Worm (Caenorhabditis elegans) whole organism, L1 larva: Measurements from ENCODE around the gene ZK418.13.

Source experiments
- C04F5.9 ChIP-seq: sonication (generic microtip); optimal IDR thresholded peaks from 2 replicates; lab custom pipeline; 2016; ENCODE audit warnings: missing genetic modification characterization, missing compliant biosample characterization
- C16A3.4 ChIP-seq: fragments of 150-350 bp; optimal IDR thresholded peaks from 2 replicates; lab custom pipeline; 2014; ENCODE audit warnings: missing biosample characterization, missing genetic modification characterization
- C34B4.2 ChIP-seq: sonication (generic microtip); optimal IDR thresholded peaks from 2 replicates; lab custom pipeline; 2017; ENCODE audit warnings: mild to moderate bottlenecking, missing genetic modification characterization, missing compliant biosample characterization
- aly-2 ChIP-seq: fragments of 150-350 bp; optimal IDR thresholded peaks from 2 replicates; lab custom pipeline; 2014; ENCODE audit warnings: missing biosample characterization, missing genetic modification characterization
- ama-1 ChIP-seq: fragments of 150-350 bp; optimal IDR thresholded peaks from 2 replicates; lab custom pipeline; 2014
- blmp-1 ChIP-seq: fragments of 150-350 bp; optimal IDR thresholded peaks from 2 replicates; lab custom pipeline; 2014; ENCODE audit warnings: missing biosample characterization, missing genetic modification characterization
- ceh-63 ChIP-seq: fragments of 200-800 bp; sonication (Bioruptor generic); optimal IDR thresholded peaks from 2 replicates; lab custom pipeline; 2018; ENCODE audit warnings: mild to moderate bottlenecking, missing genetic modification characterization, missing compliant biosample characterization
- ceh-88 ChIP-seq: fragments of 200-800 bp; sonication (Bioruptor generic); IDR thresholded peaks from 2 replicates; pipeline ENCODE4 v1.3.6; 2022; ENCODE audit warnings: missing genetic modification characterization, missing compliant biosample characterization
- ceh-90 ChIP-seq: sonication (generic microtip); optimal IDR thresholded peaks from 2 replicates; lab custom pipeline; 2016; ENCODE audit warnings: missing genetic modification characterization, missing compliant biosample characterization
- ces-1 ChIP-seq: fragments of 150-350 bp; optimal IDR thresholded peaks from 2 replicates; lab custom pipeline; 2014; ENCODE audit warnings: missing biosample characterization, missing genetic modification reagents, missing genetic modification characterization
- dpl-1 ChIP-seq, 3 experiments: fragments of 150-350 bp in 2 of 3; sonication (generic microtip) in 1 of 3; optimal IDR thresholded peaks; 2 replicates each; lab custom pipeline; 2014 to 2017; ENCODE audit warnings: missing biosample characterization in 3 of 3, missing genetic modification characterization in 3 of 3, missing genetic modification reagents in 3 of 3
- dsc-1 ChIP-seq: sonication (generic microtip); optimal IDR thresholded peaks from 2 replicates; lab custom pipeline; 2016; ENCODE audit warnings: mild to moderate bottlenecking, missing genetic modification characterization, missing compliant biosample characterization
- efl-1 ChIP-seq, 4 experiments: fragments of 150-350 bp; optimal IDR thresholded peaks in 3 of 4; peaks in 1 of 4; 1 replicate in 1 of 4; 2 replicates in 3 of 4; lab custom pipeline; 2014; ENCODE audit warnings: missing biosample characterization in 2 of 4, missing genetic modification characterization in 2 of 4, missing genetic modification reagents in 2 of 4
- egl-13 ChIP-seq: sonication (generic microtip); optimal IDR thresholded peaks from 2 replicates; lab custom pipeline; 2016; ENCODE audit warnings: missing genotype, missing genetic modification reagents, missing genetic modification characterization, missing compliant biosample characterization
- egl-27 ChIP-seq, 2 experiments: fragments of 150-350 bp in 1 of 2; sonication (generic microtip); optimal IDR thresholded peaks; 3 replicates each; lab custom pipeline; 2017 to 2018; ENCODE audit warnings: missing biosample characterization in 2 of 2, missing genetic modification characterization in 2 of 2, missing genetic modification reagents in 2 of 2
- elt-3 ChIP-seq, 6 experiments: fragments of 150-350 bp in 1 of 6; sonication (generic microtip); optimal IDR thresholded peaks; 2 replicates each; lab custom pipeline; 2017 to 2018; ENCODE audit warnings: missing biosample characterization in 6 of 6, missing genetic modification characterization in 6 of 6, inconsistent platforms in 1 of 6
- fkh-10 ChIP-seq: sonication (generic microtip); optimal IDR thresholded peaks from 2 replicates; lab custom pipeline; 2017; ENCODE audit warnings: missing biosample characterization, missing genetic modification reagents, missing genetic modification characterization
- fkh-8 ChIP-seq: sonication (generic microtip); optimal IDR thresholded peaks from 2 replicates; lab custom pipeline; 2016; ENCODE audit warnings: mild to moderate bottlenecking, missing genetic modification characterization, missing compliant biosample characterization
- fos-1 ChIP-seq: fragments of 150-350 bp; optimal IDR thresholded peaks from 2 replicates; lab custom pipeline; 2014; ENCODE audit warnings: missing biosample characterization, missing genetic modification characterization
- hlh-17 ChIP-seq: fragments of 200-800 bp; sonication (Bioruptor generic); optimal IDR thresholded peaks from 2 replicates; lab custom pipeline; 2018; ENCODE audit warnings: missing genetic modification characterization, mild to moderate bottlenecking, missing compliant biosample characterization, moderate library complexity, borderline replicate concordance
- irx-1 ChIP-seq: sonication (generic microtip); optimal IDR thresholded peaks from 2 replicates; lab custom pipeline; 2016; ENCODE audit warnings: missing genetic modification characterization, missing compliant biosample characterization
- isw-1 ChIP-seq: fragments of 200-800 bp; sonication (Bioruptor generic); IDR thresholded peaks from 2 replicates; pipeline ENCODE4 v1.3.6; 2022; ENCODE audit warnings: missing genetic modification characterization, missing compliant biosample characterization
- jun-1 ChIP-seq: fragments of 150-350 bp; optimal IDR thresholded peaks from 2 replicates; lab custom pipeline; 2014; ENCODE audit warnings: missing biosample characterization, missing genetic modification reagents, missing genetic modification characterization
- lin-14 ChIP-seq: fragments of 200-800 bp; sonication (Bioruptor generic); optimal IDR thresholded peaks from 2 replicates; lab custom pipeline; 2018; ENCODE audit warnings: mild to moderate bottlenecking, missing genetic modification characterization, moderate library complexity, missing compliant biosample characterization
- lin-35 ChIP-seq, 2 experiments: fragments of 150-350 bp; optimal IDR thresholded peaks; 2 replicates each; lab custom pipeline; 2014; ENCODE audit warnings: missing biosample characterization in 2 of 2, missing genetic modification characterization in 2 of 2, missing genetic modification reagents in 2 of 2
- mef-2 ChIP-seq: fragments of 150-350 bp; optimal IDR thresholded peaks from 2 replicates; lab custom pipeline; 2014; ENCODE audit warnings: missing biosample characterization, missing genetic modification characterization
- mep-1 ChIP-seq: fragments of 150-350 bp; optimal IDR thresholded peaks from 2 replicates; lab custom pipeline; 2014; ENCODE audit warnings: missing biosample characterization, missing genetic modification characterization
- nhr-11 ChIP-seq: fragments of 150-350 bp; optimal IDR thresholded peaks from 2 replicates; lab custom pipeline; 2014; ENCODE audit warnings: missing biosample characterization, missing genetic modification characterization
- nhr-12 ChIP-seq: sonication (generic microtip); optimal IDR thresholded peaks from 2 replicates; lab custom pipeline; 2017; ENCODE audit warnings: missing biosample characterization, missing genetic modification characterization
- nhr-19 ChIP-seq: fragments of 200-800 bp; sonication (Bioruptor generic); conservative IDR thresholded peaks from 2 replicates; pipeline ENCODE4 v1.3.6; 2022; ENCODE audit warnings: missing genetic modification characterization, missing compliant biosample characterization
- nhr-237 ChIP-seq: fragments of 150-350 bp; optimal IDR thresholded peaks from 2 replicates; lab custom pipeline; 2014; ENCODE audit warnings: missing biosample characterization, missing genetic modification characterization
- nhr-47 ChIP-seq: sonication (generic microtip); optimal IDR thresholded peaks from 2 replicates; lab custom pipeline; 2016; ENCODE audit warnings: mild to moderate bottlenecking, missing genetic modification characterization, moderate library complexity, missing compliant biosample characterization
- nhr-85 ChIP-seq: sonication (generic microtip); peaks from one replicate; lab custom pipeline; 2016; ENCODE audit warnings: missing genetic modification characterization, inconsistent platforms, missing compliant biosample characterization
- nhr-90 ChIP-seq: sonication (generic microtip); optimal IDR thresholded peaks from 2 replicates; lab custom pipeline; 2016; ENCODE audit warnings: mild to moderate bottlenecking, missing genetic modification characterization, missing compliant biosample characterization; ENCODE audit not compliant: poor library complexity
- pag-3 ChIP-seq: sonication (generic microtip); optimal IDR thresholded peaks from 2 replicates; lab custom pipeline; 2017; ENCODE audit warnings: missing genetic modification characterization, mild to moderate bottlenecking, missing compliant biosample characterization, antibody characterized with exemption, borderline replicate concordance; ENCODE audit not compliant: insufficient read depth
- pax-3 ChIP-seq: fragments of 200-800 bp; sonication (Bioruptor generic); optimal IDR thresholded peaks from 2 replicates; lab custom pipeline; 2018; ENCODE audit warnings: mild to moderate bottlenecking, missing genetic modification characterization, moderate library complexity, missing compliant biosample characterization
- rnt-1 ChIP-seq: sonication (generic microtip); optimal IDR thresholded peaks from 2 replicates; lab custom pipeline; 2016; ENCODE audit warnings: mild to moderate bottlenecking, missing genetic modification characterization, moderate library complexity, missing compliant biosample characterization
- skn-1 ChIP-seq: fragments of 150-350 bp; optimal IDR thresholded peaks from 2 replicates; lab custom pipeline; 2014; ENCODE audit warnings: missing biosample characterization, missing genetic modification characterization
- snpc-4 ChIP-seq: fragments of 150-350 bp; optimal IDR thresholded peaks from 2 replicates; lab custom pipeline; 2014; ENCODE audit warnings: missing biosample characterization, missing genetic modification characterization
- snu-23 ChIP-seq: sonication (generic microtip); optimal IDR thresholded peaks from 2 replicates; lab custom pipeline; 2016; ENCODE audit warnings: missing genetic modification characterization, missing compliant biosample characterization
- sox-4 ChIP-seq: sonication (generic microtip); optimal IDR thresholded peaks from 2 replicates; lab custom pipeline; 2016; ENCODE audit warnings: missing genetic modification characterization, missing compliant biosample characterization
- sptf-1 ChIP-seq: fragments of 150-350 bp; optimal IDR thresholded peaks from 2 replicates; lab custom pipeline; 2014; ENCODE audit warnings: missing biosample characterization, missing genetic modification characterization
- swsn-7 ChIP-seq: sonication (generic microtip); optimal IDR thresholded peaks from 2 replicates; lab custom pipeline; 2016; ENCODE audit warnings: missing genetic modification characterization, missing compliant biosample characterization
- tbx-2 ChIP-seq: sonication (generic microtip); optimal IDR thresholded peaks from 2 replicates; lab custom pipeline; 2016; ENCODE audit warnings: missing genetic modification characterization, missing compliant biosample characterization
- unc-130 ChIP-seq: fragments of 150-350 bp; optimal IDR thresholded peaks from 2 replicates; lab custom pipeline; 2017; ENCODE audit warnings: missing biosample characterization, missing genetic modification characterization, inconsistent platforms
- unc-30 ChIP-seq: sonication (generic microtip); optimal IDR thresholded peaks from 2 replicates; lab custom pipeline; 2017; ENCODE audit warnings: missing biosample characterization, missing genetic modification characterization
- unc-62 ChIP-seq: fragments of 150-350 bp; optimal IDR thresholded peaks from 2 replicates; lab custom pipeline; 2014; ENCODE audit warnings: missing biosample characterization, missing genetic modification reagents, missing genetic modification characterization
- unc-86 ChIP-seq: sonication (generic microtip); optimal IDR thresholded peaks from 2 replicates; lab custom pipeline; 2016; ENCODE audit warnings: missing genetic modification characterization, missing compliant biosample characterization
- xbp-1 ChIP-seq: sonication (generic microtip); optimal IDR thresholded peaks from 2 replicates; lab custom pipeline; 2016; ENCODE audit warnings: missing genetic modification characterization, missing compliant biosample characterization
- zip-4 ChIP-seq: fragments of 200-800 bp; sonication (Bioruptor generic); optimal IDR thresholded peaks from 2 replicates; lab custom pipeline; 2018; ENCODE audit warnings: mild to moderate bottlenecking, missing genetic modification characterization, moderate library complexity, missing compliant biosample characterization
- ztf-11 ChIP-seq, 2 experiments: sonication (generic microtip); optimal IDR thresholded peaks; 2 replicates each; lab custom pipeline; 2016 to 2017; ENCODE audit warnings: missing genetic modification characterization in 2 of 2, missing biosample characterization in 1 of 2, missing compliant biosample characterization in 1 of 2
- ztf-4 ChIP-seq: fragments of 150-350 bp; optimal IDR thresholded peaks from 2 replicates; lab custom pipeline; 2014; ENCODE audit warnings: missing biosample characterization, missing genetic modification characterization

ZK418.13 gene

DNA sequence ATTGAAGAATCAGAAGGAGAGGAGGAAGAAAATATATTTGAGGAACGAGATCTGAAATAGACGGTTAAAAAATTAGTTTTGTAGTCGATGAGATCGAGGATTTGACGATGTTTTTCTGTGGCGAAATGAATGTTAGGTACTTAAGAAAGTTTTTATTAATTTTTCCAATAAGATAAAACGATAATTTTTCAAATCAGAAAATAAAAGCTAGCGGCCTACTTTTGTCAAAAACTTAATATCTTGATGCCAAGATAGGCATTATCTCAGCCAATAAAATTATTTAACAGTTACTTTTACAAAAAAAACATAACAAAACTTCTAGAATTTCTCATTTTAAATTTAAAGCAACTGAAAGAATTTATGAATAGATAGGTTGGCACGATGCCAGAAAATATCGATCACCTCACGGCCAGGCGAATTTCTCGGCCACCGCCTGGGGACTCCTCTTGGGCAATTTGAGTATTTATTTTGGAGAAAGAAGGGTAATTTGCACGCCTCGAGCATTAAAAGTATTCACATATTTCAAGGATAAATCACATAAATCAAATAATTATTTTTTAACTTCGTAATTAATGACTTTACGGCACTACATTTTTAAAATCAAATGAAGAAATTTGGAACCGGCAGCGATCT, 11.5 kb upstream of the ZK418.13 start, which contains the start of gene fubl-2 (continued):
- peak; percentile 6 for TF ChIP-seq skn-1 (tag; lab: Kevin White, UChicago)
- peak; percentile 45 for TF ChIP-seq C04F5.9 (tag; lab: Kevin White, UChicago)
- TF ChIP-seq blmp-1 (tag; lab: Kevin White, UChicago) = peak; percentile 34
- TF ChIP-seq dpl-1 (GFP tag; optimal IDR thresholded peaks at IDR 0.05; lab: Kevin White, UChicago) = peak; percentile 53 to 71 (median 54)
- peak; percentile 51 for TF ChIP-seq mep-1 (tag; lab: Kevin White, UChicago)
- TF ChIP-seq hlh-17 (GFP tag; lab: Kevin White, UChicago) = no peak
- TF ChIP-seq nhr-12 = no peak
- TF ChIP-seq ztf-4 (tag; lab: Kevin White, UChicago) = no peak
- peak; percentile 72 for TF ChIP-seq nhr-90 (tag; lab: Kevin White, UChicago)
- peak in 1 of 2 experiments; percentile 68 for TF ChIP-seq ztf-11 (tag; optimal IDR thresholded peaks at IDR 0.05; lab: Kevin White, UChicago)
- TF ChIP-seq ama-1 (lab: Kevin White, UChicago) = no peak
- peak in 1 of 6 experiments; percentile 38 for TF ChIP-seq elt-3 (tag; optimal IDR thresholded peaks at IDR 0.05; lab: Kevin White, UChicago)
- TF ChIP-seq C16A3.4 = peak; percentile 43
- peak; percentile 76 for TF ChIP-seq nhr-47 (tag; lab: Kevin White, UChicago)
- TF ChIP-seq egl-13 (tag; lab: Kevin White, UChicago) = peak; percentile 73
- no peak for TF ChIP-seq fkh-10
- no peak for TF ChIP-seq ceh-63 (GFP tag; lab: Kevin White, UChicago)
- no peak for TF ChIP-seq jun-1 (tag; lab: Kevin White, UChicago)
- no peak for TF ChIP-seq pag-3 (tag; lab: Kevin White, UChicago)
- TF ChIP-seq lin-35 (GFP tag; optimal IDR thresholded peaks at IDR 0.05; lab: Kevin White, UChicago) = peak; percentile 53 to 69
- no peak for TF ChIP-seq sptf-1 (tag; lab: Kevin White, UChicago)
- peak; percentile 83 for TF ChIP-seq lin-14 (GFP tag; lab: Kevin White, UChicago)
- no peak for TF ChIP-seq C34B4.2 (tag; lab: Kevin White, UChicago)
- peak; percentile 94 for TF ChIP-seq rnt-1 (tag; lab: Kevin White, UChicago)
- peak; percentile 66 for TF ChIP-seq swsn-7 (tag; lab: Kevin White, UChicago)
- TF ChIP-seq ces-1 (GFP tag; lab: Kevin White, UChicago) = no peak
- no peak for TF ChIP-seq unc-30
- peak; percentile 24 for TF ChIP-seq snpc-4 (tag; lab: Kevin White, UChicago)
- no peak for TF ChIP-seq aly-2 (tag; lab: Kevin White, UChicago)
- TF ChIP-seq isw-1 (GFP tag; lab: Robert Waterston, UW) = peak; percentile 46
- TF ChIP-seq fkh-8 (tag; lab: Kevin White, UChicago) = peak; percentile 65
- TF ChIP-seq unc-62 (GFP tag; lab: Kevin White, UChicago) = no peak
- TF ChIP-seq snu-23 = peak; percentile 71
- TF ChIP-seq unc-130 (tag; lab: Kevin White, UChicago) = no peak
- TF ChIP-seq fos-1 (tag; lab: Kevin White, UChicago) = peak; percentile 19
- TF ChIP-seq pax-3 = peak; percentile 62
- peak; percentile 73 to 74 for TF ChIP-seq efl-1 (optimal IDR thresholded peaks at IDR 0.05; lab: Kevin White, UChicago)
- peak in 1 of 2 experiments; percentile 51 for TF ChIP-seq efl-1 (GFP tag; optimal IDR thresholded peaks at IDR 0.05 in 1 of 2; lab: Kevin White, UChicago)
- TF ChIP-seq sox-4 (tag; lab: Kevin White, UChicago) = peak; percentile 67
- no peak for TF ChIP-seq ceh-88 (GFP tag; lab: Robert Waterston, UW)
- TF ChIP-seq ceh-90 = peak; percentile 52
- TF ChIP-seq xbp-1 (tag; lab: Kevin White, UChicago) = peak; percentile 74
- TF ChIP-seq nhr-85 (tag; lab: Kevin White, UChicago) = peak; percentile 87
- TF ChIP-seq dsc-1 (tag; lab: Kevin White, UChicago) = peak; percentile 79
- no peak for TF ChIP-seq nhr-11 (tag; lab: Kevin White, UChicago)
- TF ChIP-seq unc-86 (tag; lab: Kevin White, UChicago) = peak; percentile 43
- no peak for TF ChIP-seq nhr-237 (tag; lab: Kevin White, UChicago)
- TF ChIP-seq irx-1 = peak; percentile 51
- no peak for TF ChIP-seq mef-2 (tag; lab: Kevin White, UChicago)
- no peak for TF ChIP-seq egl-27 (tag; optimal IDR thresholded peaks at IDR 0.05; lab: Kevin White, UChicago)
- peak; percentile 67 for TF ChIP-seq tbx-2
- TF ChIP-seq zip-4 = no peak
- TF ChIP-seq nhr-19 (GFP tag; lab: Robert Waterston, UW) = peak; percentile 62
